Worm (Caenorhabditis elegans) whole organism, late embryonic: ENCODE data around the gene rpac-19.

Experiments used
- C38D4.7 ChIP-seq: fragments of 200-800 bp; sonication (Bioruptor generic); optimal IDR thresholded peaks from 2 replicates; lab custom pipeline; 2018; ENCODE audit warnings: mild to moderate bottlenecking, missing genetic modification characterization, moderate library complexity, missing compliant biosample characterization
- elt-2 ChIP-seq: sonication (generic microtip); optimal IDR thresholded peaks from 2 replicates; lab custom pipeline; 2016; ENCODE audit warnings: missing genetic modification reagents, missing genetic modification characterization, missing compliant biosample characterization
- pag-3 ChIP-seq: sonication (generic microtip); optimal IDR thresholded peaks from 2 replicates; lab custom pipeline; 2016; ENCODE audit warnings: missing compliant biosample characterization, missing genetic modification characterization, borderline replicate concordance
- pha-4 ChIP-seq: fragments of 150-350 bp; optimal IDR thresholded peaks from 2 replicates; lab custom pipeline; 2018; ENCODE audit warnings: missing biosample characterization, missing genetic modification reagents, missing genetic modification characterization
- pros-1 ChIP-seq: fragments of 150-350 bp; optimal IDR thresholded peaks from 2 replicates; lab custom pipeline; 2014; ENCODE audit warnings: missing biosample characterization, missing genetic modification reagents, missing genetic modification characterization
- unc-55 ChIP-seq: sonication (generic microtip); optimal IDR thresholded peaks from 2 replicates; lab custom pipeline; 2017; ENCODE audit warnings: missing biosample characterization, missing genetic modification reagents, missing genetic modification characterization

- TF ChIP-seq elt-2 (tag; lab: Kevin White, UChicago) (no peak), pha-4 (tag; lab: Kevin White, UChicago) (no peak), pag-3 (no peak), C38D4.7 (GFP tag; lab: Kevin White, UChicago) (no peak), unc-55 (no peak), pros-1 (tag; lab: Kevin White, UChicago) (no peak)
Measured at ce11 chrIII:9615114-9615513, 14.6 kb downstream of the rpac-19 start.
